Worm (Caenorhabditis elegans): ENCODE data around the gene srz-79.

Gene srz-79

ce11 chrIV:3493310-3493709, at the start of gene srz-79:
Gene srz-79, plus strand, starts transcription at chrIV:3493610.
- TF ChIP-seq ztf-6 (GFP tag; IDR thresholded peaks at IDR 0.05) = no peak
- no peak for TF ChIP-seq akir-1 (GFP tag; optimal IDR thresholded peaks at IDR 0.05)
- TF ChIP-seq F37B4.10 (GFP tag; IDR thresholded peaks at IDR 0.05) = no peak
- TF ChIP-seq ztf-3 (GFP tag; optimal IDR thresholded peaks at IDR 0.05) = no peak
- no peak for TF ChIP-seq mes-4 (tag; optimal IDR thresholded peaks at IDR 0.05)
- TF ChIP-seq aptf-3 (GFP tag; IDR thresholded peaks at IDR 0.05) = no peak
- no peak for TF ChIP-seq Y53F4B.3 (GFP tag; IDR thresholded peaks at IDR 0.05)
- TF ChIP-seq D2030.7 (GFP tag; IDR thresholded peaks at IDR 0.05) = no peak
- no peak for TF ChIP-seq C17E4.6 (GFP tag; IDR thresholded peaks at IDR 0.05)
- TF ChIP-seq unc-62 (GFP tag; optimal IDR thresholded peaks at IDR 0.05) = no peak
- TF ChIP-seq ekl-4 (GFP tag; IDR thresholded peaks at IDR 0.05) = no peak
- TF ChIP-seq cebp-2 (GFP tag; IDR thresholded peaks at IDR 0.05) = no peak
- no peak for TF ChIP-seq snpc-3.4 (tag; optimal IDR thresholded peaks at IDR 0.05)
- no peak for TF ChIP-seq hrde-1 (tag; optimal IDR thresholded peaks at IDR 0.05; ENCODE audit: borderline replicate concordance)

ce11 chrIV:3444101-3444500, 49.3 kb upstream of the srz-79 start, which contains the start of gene F09D12.2:
Gene F09D12.2, minus strand, starts transcription at chrIV:3444201.
- TF ChIP-seq snpc-1.1 (tag; optimal IDR thresholded peaks at IDR 0.05; ENCODE audit: insufficient read depth) (no peak), ets-4 (GFP tag; optimal IDR thresholded peaks at IDR 0.05) (no peak), hrde-1 (tag; optimal IDR thresholded peaks at IDR 0.05; ENCODE audit: borderline replicate concordance) (no peak), ztf-18 (tag; optimal IDR thresholded peaks at IDR 0.05) (no peak), madf-6 (GFP tag; IDR thresholded peaks at IDR 0.05) (no peak), gei-17 (GFP tag; optimal IDR thresholded peaks at IDR 0.05) (no peak), hsf-1 (GFP tag; IDR thresholded peaks at IDR 0.05) (no peak), ceh-40 (GFP tag; IDR thresholded peaks at IDR 0.05) (no peak), lsy-27 (tag; optimal IDR thresholded peaks at IDR 0.05; ENCODE audit: borderline replicate concordance, insufficient read depth) (no peak), T26A5.8 (tag; optimal IDR thresholded peaks at IDR 0.05) (no peak), rec-8 (tag; optimal IDR thresholded peaks at IDR 0.05) (no peak), let-526 (GFP tag; IDR thresholded peaks at IDR 0.05) (no peak), ztf-26 (tag; optimal IDR thresholded peaks at IDR 0.05) (no peak)

- TF ChIP-seq ztf-3 (GFP tag; optimal IDR thresholded peaks at IDR 0.05) = no peak
- no peak for TF ChIP-seq lin-54 (GFP tag; optimal IDR thresholded peaks at IDR 0.05)
- no peak for TF ChIP-seq ceh-91 (GFP tag; IDR thresholded peaks at IDR 0.05)
- no peak for TF ChIP-seq ztf-28 (GFP tag; IDR thresholded peaks at IDR 0.05)
- no peak for TF ChIP-seq tlf-1 (GFP tag; optimal IDR thresholded peaks at IDR 0.05)
- TF ChIP-seq ceh-79 (tag; optimal IDR thresholded peaks at IDR 0.05) = no peak
- no peak for TF ChIP-seq madf-8 (GFP tag; conservative IDR thresholded peaks at IDR 0.05)
- TF ChIP-seq fkh-3 (tag; optimal IDR thresholded peaks at IDR 0.05) = no peak
- TF ChIP-seq him-1 (tag; optimal IDR thresholded peaks at IDR 0.05) = no peak
- TF ChIP-seq lag-1 (GFP tag; IDR thresholded peaks at IDR 0.05) = no peak
- TF ChIP-seq T07F8.4 (tag; optimal IDR thresholded peaks at IDR 0.05) = no peak
- no peak for TF ChIP-seq unc-130 (GFP tag; optimal IDR thresholded peaks at IDR 0.05)
Measured at ce11 chrIV:3444614-3445013, 48.8 kb upstream of the srz-79 start, which contains the start of gene F58E2.5. Gene F58E2.5, plus strand, starts transcription at chrIV:3444914.

Data from whole organism, young adult.